Fruit fly (Drosophila melanogaster): Measurements from ENCODE around the gene ninaA.

ninaA gene

DNA sequence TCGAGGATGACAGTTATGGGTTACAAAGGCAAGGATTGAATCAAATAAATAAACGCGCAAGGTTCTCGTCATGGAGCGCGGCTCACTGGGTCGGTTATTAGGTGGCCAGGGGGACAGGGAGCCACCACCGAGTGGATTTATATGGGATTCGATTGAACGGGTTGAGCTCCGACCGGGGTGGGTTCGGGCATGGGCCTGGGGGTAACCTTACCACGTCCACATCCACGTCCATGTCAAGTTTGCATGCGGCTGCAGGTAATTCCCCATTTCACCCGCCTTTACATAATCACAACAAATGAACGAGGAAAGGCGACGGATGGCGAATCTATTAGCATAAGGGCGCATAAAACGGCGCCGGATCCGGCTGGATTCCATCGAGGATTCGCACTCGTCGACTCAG lies 17.2 kb upstream of the ninaA start, which contains the start of gene CG13950:
CG13950 (plus strand) TSS at position 301 of the 400 bp plus-strand sequence.
- TF ChIP-seq toe (GFP tag; optimal IDR thresholded peaks at IDR 0.05) (no peak), tj (GFP tag; optimal IDR thresholded peaks at IDR 0.05) (no peak), ovo (GFP tag; optimal IDR thresholded peaks at IDR 0.05) (no peak), CG11617 (GFP tag; optimal IDR thresholded peaks at IDR 0.05) (no peak), bab1 (GFP tag; optimal IDR thresholded peaks at IDR 0.05) (no peak), Hr96 (GFP tag; optimal IDR thresholded peaks at IDR 0.05) (no peak), pad (GFP tag; optimal IDR thresholded peaks at IDR 0.05) (no peak), CG5204 (GFP tag; optimal IDR thresholded peaks at IDR 0.05) (no peak), CG7045 (GFP tag; optimal IDR thresholded peaks at IDR 0.05) (no peak), kay (GFP tag; ENCODE audit: borderline replicate concordance) (no peak), CG33017 (tag; optimal IDR thresholded peaks at IDR 0.05) (no peak), CG14711 (tag; optimal IDR thresholded peaks at IDR 0.05) (no peak), CG12768 (GFP tag; optimal IDR thresholded peaks at IDR 0.05) (no peak), CG7101 (tag; optimal IDR thresholded peaks at IDR 0.05) (no peak), Mnt (GFP tag; optimal IDR thresholded peaks at IDR 0.05) (no peak), cnc (optimal IDR thresholded peaks at IDR 0.05) (no peak), Clk (GFP tag; optimal IDR thresholded peaks at IDR 0.05) (no peak), Crg-1 (GFP tag; optimal IDR thresholded peaks at IDR 0.05) (no peak)

- TF ChIP-seq Crg-1 (GFP tag; optimal IDR thresholded peaks at IDR 0.05): peak; percentile 88
- TF ChIP-seq CG1620 (GFP tag; optimal IDR thresholded peaks at IDR 0.05): peak; percentile 97
- TF ChIP-seq Mnt (GFP tag; optimal IDR thresholded peaks at IDR 0.05): peak; percentile 91
- peak; percentile 97 for TF ChIP-seq CG12768 (GFP tag; optimal IDR thresholded peaks at IDR 0.05)
- TF ChIP-seq Hr96 (GFP tag; optimal IDR thresholded peaks at IDR 0.05): peak; percentile 96
- peak; percentile 95 for TF ChIP-seq CG5204 (GFP tag; optimal IDR thresholded peaks at IDR 0.05)
- peak; percentile 98 for TF ChIP-seq bab1 (GFP tag; optimal IDR thresholded peaks at IDR 0.05)
- peak; percentile 78 for TF ChIP-seq cic (GFP tag; optimal IDR thresholded peaks at IDR 0.05)
- TF ChIP-seq CG7101 (tag; optimal IDR thresholded peaks at IDR 0.05): peak; percentile 97
- TF ChIP-seq tj (GFP tag; optimal IDR thresholded peaks at IDR 0.05): peak; percentile 86
- no peak for TF ChIP-seq cnc (optimal IDR thresholded peaks at IDR 0.05)
- TF ChIP-seq CG33017 (tag; optimal IDR thresholded peaks at IDR 0.05): peak; percentile 97
- peak; percentile 95 for TF ChIP-seq Clk (GFP tag; optimal IDR thresholded peaks at IDR 0.05)
- TF ChIP-seq ovo (GFP tag; optimal IDR thresholded peaks at IDR 0.05): peak; percentile 93
- TF ChIP-seq CG7045 (GFP tag; optimal IDR thresholded peaks at IDR 0.05): peak; percentile 96
- peak; percentile 87 for TF ChIP-seq pad (GFP tag; optimal IDR thresholded peaks at IDR 0.05)
- TF ChIP-seq CG11617 (GFP tag; optimal IDR thresholded peaks at IDR 0.05): peak; percentile 95
- no peak for TF ChIP-seq kay (GFP tag; ENCODE audit: borderline replicate concordance)
- peak; percentile 95 for TF ChIP-seq toe (GFP tag; optimal IDR thresholded peaks at IDR 0.05)
- peak; percentile 92 for TF ChIP-seq CG14711 (tag; optimal IDR thresholded peaks at IDR 0.05)
These were observed 11.3 kb upstream of the ninaA start for dm6 chr2L:865851-866250.

dm6 chr2L:866950-867744 lies 10.0 kb upstream of the ninaA start:
- peak; percentile 93 for TF ChIP-seq CG14711 (tag; optimal IDR thresholded peaks at IDR 0.05)
- peak; percentile 95 for TF ChIP-seq Hr96 (GFP tag; optimal IDR thresholded peaks at IDR 0.05)
- peak; percentile 98 for TF ChIP-seq CG1620 (GFP tag; optimal IDR thresholded peaks at IDR 0.05)
- TF ChIP-seq CG7101 (tag; optimal IDR thresholded peaks at IDR 0.05): peak; percentile 98
- TF ChIP-seq bab1 (GFP tag; optimal IDR thresholded peaks at IDR 0.05): peak; percentile 98
- peak; percentile 89 for TF ChIP-seq pad (GFP tag; optimal IDR thresholded peaks at IDR 0.05)
- TF ChIP-seq CG33017 (tag; optimal IDR thresholded peaks at IDR 0.05): peak; percentile 98
- TF ChIP-seq kay (GFP tag; ENCODE audit: borderline replicate concordance): no peak
- peak; percentile 97 for TF ChIP-seq toe (GFP tag; optimal IDR thresholded peaks at IDR 0.05)
- peak; percentile 90 for TF ChIP-seq Mnt (GFP tag; optimal IDR thresholded peaks at IDR 0.05)
- no peak for TF ChIP-seq cnc (optimal IDR thresholded peaks at IDR 0.05)
- TF ChIP-seq cic (GFP tag; optimal IDR thresholded peaks at IDR 0.05): peak; percentile 98
- TF ChIP-seq CG11617 (GFP tag; optimal IDR thresholded peaks at IDR 0.05): peak; percentile 94
- TF ChIP-seq ovo (GFP tag; optimal IDR thresholded peaks at IDR 0.05): peak; percentile 49
- TF ChIP-seq Clk (GFP tag; optimal IDR thresholded peaks at IDR 0.05): peak; percentile 94
- peak; percentile 94 for TF ChIP-seq CG7045 (GFP tag; optimal IDR thresholded peaks at IDR 0.05)
- peak; percentile 96 for TF ChIP-seq CG5204 (GFP tag; optimal IDR thresholded peaks at IDR 0.05)
- TF ChIP-seq tj (GFP tag; optimal IDR thresholded peaks at IDR 0.05): peak; percentile 65
- peak; percentile 97 for TF ChIP-seq Crg-1 (GFP tag; optimal IDR thresholded peaks at IDR 0.05)
- peak; percentile 98 for TF ChIP-seq CG12768 (GFP tag; optimal IDR thresholded peaks at IDR 0.05)

DNA sequence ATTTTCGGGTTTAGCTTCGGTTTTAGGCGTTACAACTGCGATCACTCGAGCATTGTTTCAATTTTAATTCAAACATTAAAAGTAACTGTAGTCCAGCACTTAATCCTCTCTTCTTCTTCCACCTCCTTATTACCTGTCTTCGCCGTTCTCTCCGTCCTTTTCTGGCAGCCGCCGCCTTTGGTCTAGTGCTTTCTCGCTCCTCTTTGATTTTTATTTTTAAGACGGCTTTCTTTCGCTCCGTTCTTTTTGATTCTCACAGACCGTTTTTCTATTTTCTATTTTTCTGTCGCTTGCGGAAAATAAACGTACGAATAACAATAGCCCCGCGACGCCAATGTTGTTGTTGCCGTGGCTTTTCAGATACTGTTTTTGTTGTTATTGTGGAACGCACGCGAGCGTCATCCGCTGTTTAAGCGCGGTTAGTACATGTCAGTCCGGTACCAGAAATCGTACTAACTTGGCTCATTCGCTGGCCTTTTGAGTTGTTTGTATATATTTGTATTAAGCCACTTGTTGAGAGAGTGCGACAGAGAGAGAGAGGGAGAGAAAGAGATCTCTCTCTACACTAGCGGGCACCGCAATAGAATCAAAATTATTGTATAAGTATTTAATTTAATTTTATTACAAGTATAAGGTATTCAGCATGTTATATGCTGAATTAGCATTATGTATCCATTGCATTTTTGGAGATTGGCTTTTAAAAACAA lies 9.1 kb upstream of the ninaA start, which contains the start of gene aru:
aru (minus strand) TSS at position 456 of the 707 bp plus-strand sequence.
- TF ChIP-seq toe (GFP tag; optimal IDR thresholded peaks at IDR 0.05): no peak
- peak; percentile 25 for TF ChIP-seq CG1620 (GFP tag; optimal IDR thresholded peaks at IDR 0.05)
- TF ChIP-seq kay (GFP tag; ENCODE audit: borderline replicate concordance): no peak
- TF ChIP-seq CG5204 (GFP tag; optimal IDR thresholded peaks at IDR 0.05): no peak
- no peak for TF ChIP-seq ovo (GFP tag; optimal IDR thresholded peaks at IDR 0.05)
- TF ChIP-seq pad (GFP tag; optimal IDR thresholded peaks at IDR 0.05): no peak
- TF ChIP-seq Mnt (GFP tag; optimal IDR thresholded peaks at IDR 0.05): peak; percentile 50
- no peak for TF ChIP-seq CG7101 (tag; optimal IDR thresholded peaks at IDR 0.05)
- no peak for TF ChIP-seq cic (GFP tag; optimal IDR thresholded peaks at IDR 0.05)
- no peak for TF ChIP-seq Crg-1 (GFP tag; optimal IDR thresholded peaks at IDR 0.05)
- TF ChIP-seq Clk (GFP tag; optimal IDR thresholded peaks at IDR 0.05): no peak
- no peak for TF ChIP-seq CG7045 (GFP tag; optimal IDR thresholded peaks at IDR 0.05)
- peak; percentile 15 for TF ChIP-seq CG14711 (tag; optimal IDR thresholded peaks at IDR 0.05)
- TF ChIP-seq CG11617 (GFP tag; optimal IDR thresholded peaks at IDR 0.05): no peak
- TF ChIP-seq tj (GFP tag; optimal IDR thresholded peaks at IDR 0.05): peak; percentile 10
- no peak for TF ChIP-seq Hr96 (GFP tag; optimal IDR thresholded peaks at IDR 0.05)
- TF ChIP-seq CG12768 (GFP tag; optimal IDR thresholded peaks at IDR 0.05): no peak
- TF ChIP-seq bab1 (GFP tag; optimal IDR thresholded peaks at IDR 0.05): peak; percentile 41
- no peak for TF ChIP-seq cnc (optimal IDR thresholded peaks at IDR 0.05)
- TF ChIP-seq CG33017 (tag; optimal IDR thresholded peaks at IDR 0.05): no peak

Data from whole organism, adult.